Fruit fly (Drosophila melanogaster) whole organism, prepupa: ENCODE results near the gene Gyc89Db.

Experiments
- Blimp-1 ChIP-seq: fragments of 200-800 bp; sonication (Bioruptor generic); optimal IDR thresholded peaks from 3 replicates; lab custom pipeline; 2017; ENCODE audit warnings: missing biosample characterization, missing genetic modification characterization, mild to moderate bottlenecking, moderate library complexity, missing genetic modification reagents
- CG11762 ChIP-seq: fragments of 200-800 bp; sonication (Bioruptor generic); optimal IDR thresholded peaks from 3 replicates; lab custom pipeline; 2016; ENCODE audit warnings: missing biosample characterization, missing genetic modification characterization; ENCODE audit not compliant: insufficient read depth
- CG11902 ChIP-seq: fragments of 200-800 bp; sonication (Bioruptor generic); optimal IDR thresholded peaks from 3 replicates; lab custom pipeline; 2016; ENCODE audit warnings: missing biosample characterization, missing genetic modification characterization
- CG1621 ChIP-seq: fragments of 200-800 bp; sonication (Bioruptor generic); optimal IDR thresholded peaks from 3 replicates; lab custom pipeline; 2018; ENCODE audit warnings: missing biosample characterization, mild to moderate bottlenecking, missing genetic modification characterization
- CG31627 ChIP-seq: fragments of 200-800 bp; sonication (Bioruptor generic); optimal IDR thresholded peaks from 3 replicates; lab custom pipeline; 2016; ENCODE audit warnings: missing biosample characterization, missing genetic modification characterization
- CG6163 ChIP-seq: fragments of 200-800 bp; sonication (Bioruptor generic); IDR thresholded peaks from 3 replicates; pipeline ENCODE4 v1.3.6; 2022; ENCODE audit warnings: missing biosample characterization, missing genetic modification characterization
- CG6792 ChIP-seq: fragments of 200-800 bp; sonication (Bioruptor generic); optimal IDR thresholded peaks from 3 replicates; lab custom pipeline; 2016; ENCODE audit warnings: missing biosample characterization, missing genetic modification characterization
- CG6854 ChIP-seq: fragments of 200-800 bp; sonication (Bioruptor generic); optimal IDR thresholded peaks from 2 replicates; lab custom pipeline; 2017; ENCODE audit warnings: missing biosample characterization, mild to moderate bottlenecking, missing genetic modification characterization
- CG8632 ChIP-seq: fragments of 200-800 bp; sonication (Bioruptor generic); optimal IDR thresholded peaks from 3 replicates; lab custom pipeline; 2016; ENCODE audit warnings: missing biosample characterization, missing genetic modification characterization
- Eip78C ChIP-seq: fragments of 200-800 bp; sonication (Bioruptor generic); peaks from one replicate; lab custom pipeline; 2016; ENCODE audit warnings: missing biosample characterization, missing genetic modification characterization
- Eip93F ChIP-seq: fragments of 200-800 bp; sonication (Bioruptor generic); optimal IDR thresholded peaks from 2 replicates; lab custom pipeline; 2016; ENCODE audit warnings: missing biosample characterization, mild to moderate bottlenecking, missing genetic modification characterization
- Ets21C ChIP-seq: fragments of 200-800 bp; sonication (Bioruptor generic); optimal IDR thresholded peaks from 3 replicates; lab custom pipeline; 2016; ENCODE audit warnings: missing biosample characterization, missing genetic modification characterization
- Ets96B ChIP-seq: fragments of 200-800 bp; optimal IDR thresholded peaks from 2 replicates; lab custom pipeline; 2019; ENCODE audit warnings: missing biosample characterization, mild to moderate bottlenecking, missing genetic modification characterization, moderate library complexity
- Hr38 ChIP-seq: sonication (Bioruptor generic); optimal IDR thresholded peaks from 2 replicates; lab custom pipeline; 2016; ENCODE audit warnings: missing biosample characterization, missing genetic modification characterization
- OdsH ChIP-seq: fragments of 200-800 bp; sonication (Bioruptor generic); optimal IDR thresholded peaks from 3 replicates; lab custom pipeline; 2016; ENCODE audit warnings: missing biosample characterization, missing genetic modification characterization
- Sox14 ChIP-seq: fragments of 200-800 bp; sonication (Bioruptor generic); optimal IDR thresholded peaks from 3 replicates; lab custom pipeline; 2016; ENCODE audit warnings: missing biosample characterization, missing genetic modification characterization
- Sox15 ChIP-seq: fragments of 200-800 bp; sonication (Bioruptor generic); optimal IDR thresholded peaks from 3 replicates; lab custom pipeline; 2016; ENCODE audit warnings: missing biosample characterization, missing genetic modification characterization
- achi ChIP-seq: fragments of 200-800 bp; sonication (Bioruptor generic); optimal IDR thresholded peaks from 3 replicates; lab custom pipeline; 2016; ENCODE audit warnings: missing biosample characterization, missing genetic modification characterization
- acj6 ChIP-seq: fragments of 200-800 bp; sonication (Bioruptor generic); optimal IDR thresholded peaks from 3 replicates; lab custom pipeline; 2016; ENCODE audit warnings: missing biosample characterization, missing genetic modification characterization
- esn ChIP-seq: fragments of 200-800 bp; sonication (Bioruptor generic); optimal IDR thresholded peaks from 2 replicates; lab custom pipeline; 2016; ENCODE audit warnings: missing biosample characterization, mild to moderate bottlenecking, missing genetic modification characterization, moderate library complexity
- ss ChIP-seq, 2 experiments: fragments of 200-800 bp; sonication (Bioruptor generic); optimal IDR thresholded peaks; 2 replicates in 1 of 2; 3 replicates in 1 of 2; lab custom pipeline; 2017 to 2018; ENCODE audit warnings: mild to moderate bottlenecking in 2 of 2, missing biosample characterization in 2 of 2, missing genetic modification characterization in 2 of 2, moderate library complexity in 1 of 2

Gyc89Db gene

DNA sequence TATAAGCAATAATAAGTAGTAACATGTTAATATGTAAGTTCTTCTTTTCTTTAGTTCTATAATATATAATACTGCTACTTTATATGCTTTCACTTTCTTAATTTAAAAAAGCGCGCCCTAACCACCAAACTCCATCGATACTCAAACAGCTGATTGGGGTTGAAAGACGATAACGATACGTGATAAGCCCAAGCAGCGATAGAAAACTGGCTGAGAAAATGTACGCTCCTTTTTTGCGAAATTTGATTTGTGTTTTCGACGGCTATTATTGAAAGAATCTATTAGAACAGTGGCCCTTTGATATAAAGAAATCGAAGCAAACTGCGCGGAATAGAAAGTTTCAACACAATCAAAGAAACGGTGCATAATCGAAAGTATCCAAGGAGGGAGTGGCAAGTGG, 21.0 kb upstream of the Gyc89Db start, which contains the start of gene CG14883:
Gene CG14883 (plus strand): TSS at position 178 of the 400 bp plus-strand sequence.
- TF ChIP-seq Blimp-1 (GFP tag; lab: Kevin White, UChicago) (peak; percentile 97), CG11762 (no peak), ss (GFP tag; optimal IDR thresholded peaks at IDR 0.05; lab: Kevin White, UChicago) (no peak)

DNA sequence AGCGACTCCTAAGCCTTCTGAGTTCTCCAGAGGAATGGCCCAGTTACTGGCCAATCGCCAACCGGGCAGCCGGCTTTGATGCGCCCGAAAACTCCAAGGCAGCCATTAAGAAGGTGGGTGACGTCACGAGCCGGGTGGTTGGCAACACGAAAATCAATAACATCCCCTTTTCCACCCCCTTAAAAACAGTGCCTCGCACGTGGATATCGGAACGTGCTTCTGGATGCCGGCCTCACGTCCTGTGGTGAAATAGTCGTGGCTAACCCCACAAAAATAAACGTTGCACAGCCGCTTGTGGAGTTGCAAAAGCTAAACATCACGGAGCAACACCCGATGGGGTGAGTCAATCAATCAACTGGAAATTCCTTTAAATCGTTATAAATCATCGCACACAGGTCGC, 20.3 kb upstream of the Gyc89Db start:
- TF ChIP-seq CG8632 (GFP tag; lab: Kevin White, UChicago) = no peak
- no peak for TF ChIP-seq Ets21C (GFP tag; lab: Kevin White, UChicago)
- TF ChIP-seq, all 60 proteins: peak for 0

DNA sequence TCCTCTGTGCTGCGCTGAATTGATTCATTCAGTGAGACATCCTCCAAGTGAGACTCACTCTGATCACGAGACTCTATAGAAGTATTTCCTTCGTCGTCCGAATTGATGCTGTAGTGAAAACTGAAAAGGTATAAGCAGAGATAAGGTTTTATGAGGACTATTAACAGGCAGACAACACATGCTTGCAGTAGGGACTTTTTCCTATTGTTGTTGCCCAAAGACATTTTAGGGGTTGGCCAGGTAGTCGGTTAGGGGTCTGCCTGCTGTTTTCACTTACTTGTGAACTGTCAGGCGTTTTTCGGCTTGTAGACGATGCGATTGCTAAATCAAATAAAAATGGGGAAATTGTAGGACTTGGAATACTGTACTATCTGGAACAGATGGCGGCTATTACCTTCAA, 8.4 kb upstream of the Gyc89Db start:
- TF ChIP-seq Eip93F (GFP tag; lab: Kevin White, UChicago) (no peak), Eip78C (GFP tag; lab: Kevin White, UChicago) (no peak)
- TF ChIP-seq, all 60 proteins: peak for 0

DNA sequence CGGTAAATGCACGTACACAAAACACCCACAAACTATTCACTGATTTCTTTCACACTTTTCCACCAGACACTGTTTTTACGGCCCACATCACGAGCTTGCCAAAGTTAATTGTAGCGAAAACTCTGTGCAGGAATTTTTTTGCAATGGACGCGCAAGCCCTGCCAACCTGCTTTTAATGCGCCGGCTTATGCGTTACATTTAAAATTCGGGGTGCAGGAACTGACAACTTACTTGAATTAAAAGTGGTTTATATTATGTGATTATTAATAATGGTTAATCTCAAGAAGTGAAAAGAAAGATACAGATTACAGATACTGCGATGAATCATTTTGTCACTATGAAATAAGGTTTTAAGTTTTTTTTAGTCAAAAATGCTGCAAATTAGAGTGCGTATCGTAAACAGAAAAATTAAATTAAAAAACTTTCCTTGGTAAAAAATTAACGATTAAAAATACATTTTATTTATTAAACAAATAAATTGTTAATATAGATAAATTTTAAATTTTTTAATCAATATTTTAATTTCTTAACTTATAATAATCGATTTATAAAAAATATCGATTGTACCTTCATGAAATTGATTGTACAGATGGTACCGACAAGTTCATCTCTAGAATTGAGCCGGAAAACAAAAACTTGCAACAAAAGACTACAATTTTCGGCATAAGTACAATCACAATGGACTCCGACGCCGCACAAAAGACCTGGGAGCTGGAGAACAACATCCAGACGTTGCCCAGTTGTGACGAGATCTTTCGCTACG, 7.2 kb upstream of the Gyc89Db start, which contains the start of the genes CG42232 and CSN5:
Gene CG42232 (minus strand): TSS at position 163 of the 763 bp plus-strand sequence.
Gene CSN5 (plus strand): TSS at position 599 of the 763 bp plus-strand sequence.
- peak; percentile 18 for TF ChIP-seq CG11902
- peak; percentile 57 for TF ChIP-seq CG6792 (GFP tag; lab: Kevin White, UChicago)
- peak; percentile 35; the same call in 1 of the 3 replicates for TF ChIP-seq CG6163 (GFP tag; lab: Robert Waterston, UW)
- TF ChIP-seq CG11762 = peak; percentile 3
- TF ChIP-seq CG31627 (GFP tag; lab: Kevin White, UChicago) = no peak
- TF ChIP-seq Sox15 (GFP tag; lab: Kevin White, UChicago) = peak; percentile 54
- TF ChIP-seq Ets96B (tag; lab: Kevin White, UChicago) = no peak

DNA sequence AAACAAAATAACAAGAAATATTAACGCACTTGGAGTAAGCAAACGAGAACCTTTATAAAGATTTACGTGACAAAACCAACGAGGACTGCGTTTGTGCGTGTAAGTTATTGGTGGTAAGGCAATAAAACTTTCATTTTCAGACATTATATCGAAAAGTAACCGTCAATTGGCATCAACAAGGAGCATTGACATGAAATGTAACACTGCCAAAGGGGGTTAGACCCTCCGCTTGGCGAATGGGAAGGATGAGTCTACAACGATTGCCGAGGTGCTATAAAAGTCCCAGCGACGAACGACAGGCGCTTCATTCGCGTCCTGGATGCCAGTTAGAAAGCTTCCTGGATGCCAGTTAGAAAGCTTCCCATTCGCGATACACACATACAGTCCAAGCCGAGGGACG, 4.6 kb upstream of the Gyc89Db start, which contains the start of gene Gyc89Da:
Gene Gyc89Da (plus strand): TSS at position 301 of the 400 bp plus-strand sequence.
- no peak for TF ChIP-seq Hr38 (GFP tag; lab: Kevin White, UChicago)
- TF ChIP-seq CG8632 (GFP tag; lab: Kevin White, UChicago) = no peak

DNA sequence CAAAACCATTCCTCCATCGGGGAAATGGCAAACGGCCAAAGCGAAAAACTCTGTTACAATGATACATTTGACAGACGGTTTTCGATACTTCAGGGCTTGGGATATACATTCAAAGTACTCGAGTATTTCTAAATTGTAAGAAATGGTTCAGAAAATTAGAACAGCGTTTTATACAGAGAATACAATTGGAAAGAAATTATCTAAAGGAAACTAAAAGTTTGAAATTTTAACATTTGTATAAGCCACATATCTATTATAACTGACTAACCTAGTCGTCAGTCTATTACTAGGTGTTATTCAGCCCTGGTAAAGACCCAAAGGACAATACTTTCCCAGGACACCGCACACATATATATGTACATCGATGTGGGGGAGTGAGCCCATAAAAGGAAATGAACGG, 438 bp upstream of the Gyc89Db start:
- peak; percentile 75 for TF ChIP-seq Eip78C (GFP tag; lab: Kevin White, UChicago)
- TF ChIP-seq acj6 (GFP tag; lab: Kevin White, UChicago) = no peak

DNA sequence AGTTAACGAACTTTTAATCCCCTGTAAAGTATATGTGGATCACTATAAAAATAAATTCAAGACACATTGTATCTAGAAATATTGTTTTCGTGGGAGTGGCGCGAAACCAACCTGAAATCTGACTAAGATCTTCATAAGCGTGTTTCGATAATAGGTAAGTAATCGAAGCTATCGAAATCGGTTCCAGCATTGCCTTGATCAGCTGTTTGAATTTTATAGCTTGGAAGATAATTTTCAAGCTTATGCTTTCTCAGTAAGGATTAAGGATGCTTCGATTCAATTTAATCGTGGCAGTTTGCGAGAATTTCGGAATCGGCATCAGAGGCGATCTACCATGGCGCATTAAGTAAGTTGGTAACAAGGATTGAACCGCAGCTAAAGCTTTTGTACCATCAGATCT, 4.1 kb downstream of the Gyc89Db start, which contains the start of gene Dhfr:
Gene Dhfr (plus strand): TSS at position 173 of the 400 bp plus-strand sequence.
- TF ChIP-seq CG6854 (GFP tag; lab: Kevin White, UChicago) = no peak
- peak; percentile 12 for TF ChIP-seq Eip78C (GFP tag; lab: Kevin White, UChicago)

DNA sequence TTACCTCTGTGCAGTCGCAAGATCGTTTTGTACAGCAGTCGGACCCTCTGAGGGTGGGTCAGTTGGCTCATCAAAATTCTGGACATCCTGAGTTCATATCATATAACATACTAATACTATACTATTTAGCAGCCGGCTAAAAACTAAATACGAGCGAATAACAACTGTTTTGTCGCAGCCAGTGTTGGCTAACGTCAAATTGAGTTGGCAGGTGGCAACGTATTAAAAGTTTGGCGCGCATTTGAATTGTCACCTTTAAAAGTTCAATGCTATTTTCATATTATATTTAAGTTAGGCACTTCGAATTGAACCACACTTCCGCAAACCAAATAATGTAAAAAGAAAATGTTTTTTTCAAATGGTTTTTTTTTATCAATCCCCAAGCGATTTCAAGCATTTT, 5.4 kb downstream of the Gyc89Db start, which contains the start of gene Sdhaf3:
Gene Sdhaf3 (minus strand): TSS at position 177 of the 400 bp plus-strand sequence.
- TF ChIP-seq esn (GFP tag; lab: Kevin White, UChicago) = peak; percentile 36
- peak; percentile 3 for TF ChIP-seq Eip78C (GFP tag; lab: Kevin White, UChicago)
- no peak for TF ChIP-seq CG1621 (tag; lab: Kevin White, UChicago)

DNA sequence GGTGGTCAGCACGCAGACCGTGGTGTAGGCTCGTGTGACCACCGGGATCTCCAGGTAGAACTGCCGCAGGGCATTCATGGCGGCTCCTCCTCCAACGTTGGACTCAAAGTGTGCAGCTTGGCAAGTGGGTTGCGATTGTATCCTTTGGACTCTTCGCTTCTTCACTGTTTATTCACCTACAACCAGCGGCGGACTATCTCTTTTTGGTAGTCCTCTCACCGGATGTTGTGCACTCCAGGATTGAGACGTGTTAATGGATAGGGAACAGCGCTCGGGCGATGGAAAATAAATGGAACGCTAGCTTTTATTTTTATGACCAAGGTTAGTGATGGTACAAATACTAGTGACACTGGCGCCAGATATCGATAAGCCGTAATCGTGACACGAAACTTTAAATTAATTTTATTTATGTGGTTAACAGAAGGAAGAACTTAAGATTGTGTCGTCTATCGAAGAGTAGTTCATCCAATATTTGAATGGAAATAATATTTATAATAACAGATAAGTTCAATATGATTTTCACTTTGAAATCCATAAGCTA, 7.0 kb downstream of the Gyc89Db start, which contains the start of gene Der-2:
Gene Der-2 (minus strand): TSS at position 347 of the 541 bp plus-strand sequence.
- TF ChIP-seq OdsH (GFP tag; lab: Kevin White, UChicago) = no peak
- TF ChIP-seq achi (GFP tag; lab: Kevin White, UChicago) = no peak
- peak; percentile 25 for TF ChIP-seq Eip78C (GFP tag; lab: Kevin White, UChicago)
- TF ChIP-seq Sox14 (GFP tag; lab: Kevin White, UChicago) = no peak
